Fruit fly (Drosophila melanogaster) whole organism, prepupa: ENCODE data around the gene CG46059.

Experiments
- Blimp-1 ChIP-seq: fragments of 200-800 bp; sonication (Bioruptor generic); optimal IDR thresholded peaks from 3 replicates; lab custom pipeline; 2017; ENCODE audit warnings: missing biosample characterization, missing genetic modification characterization, mild to moderate bottlenecking, moderate library complexity, missing genetic modification reagents
- CG10631 ChIP-seq: fragments of 200-800 bp; sonication (Bioruptor generic); optimal IDR thresholded peaks from 2 replicates; lab custom pipeline; 2016; ENCODE audit warnings: missing biosample characterization, missing genetic modification characterization
- CG10669 ChIP-seq: fragments of 200-800 bp; sonication (Bioruptor generic); optimal IDR thresholded peaks from 3 replicates; lab custom pipeline; 2018; ENCODE audit warnings: missing biosample characterization, mild to moderate bottlenecking, missing genetic modification characterization, moderate library complexity
- CG11294 ChIP-seq: fragments of 200-800 bp; sonication (Bioruptor generic); IDR thresholded peaks from 2 replicates; pipeline ENCODE4 v1.3.6; 2022; ENCODE audit warnings: missing biosample characterization, missing genetic modification characterization
- CG11762 ChIP-seq: fragments of 200-800 bp; sonication (Bioruptor generic); optimal IDR thresholded peaks from 3 replicates; lab custom pipeline; 2016; ENCODE audit warnings: missing biosample characterization, missing genetic modification characterization; ENCODE audit not compliant: insufficient read depth
- CG11902 ChIP-seq: fragments of 200-800 bp; sonication (Bioruptor generic); optimal IDR thresholded peaks from 3 replicates; lab custom pipeline; 2016; ENCODE audit warnings: missing biosample characterization, missing genetic modification characterization
- CG15336 ChIP-seq: fragments of 200-800 bp; sonication (Bioruptor generic); IDR thresholded peaks from 2 replicates; pipeline ENCODE4 v1.3.6; 2022; ENCODE audit warnings: missing biosample characterization, missing genetic modification characterization
- CG1621 ChIP-seq: fragments of 200-800 bp; sonication (Bioruptor generic); optimal IDR thresholded peaks from 3 replicates; lab custom pipeline; 2018; ENCODE audit warnings: missing biosample characterization, mild to moderate bottlenecking, missing genetic modification characterization
- CG16779 ChIP-seq: fragments of 200-800 bp; sonication (Bioruptor generic); optimal IDR thresholded peaks from 3 replicates; lab custom pipeline; 2017; ENCODE audit warnings: missing biosample characterization, mild to moderate bottlenecking, missing genetic modification characterization
- CG3032 ChIP-seq: fragments of 200-800 bp; optimal IDR thresholded peaks from 2 replicates; lab custom pipeline; 2019; ENCODE audit warnings: missing biosample characterization, mild to moderate bottlenecking, missing genetic modification characterization, moderate library complexity
- CG32006 ChIP-seq: fragments of 200-800 bp; sonication (Bioruptor generic); optimal IDR thresholded peaks from 3 replicates; lab custom pipeline; 2017; ENCODE audit warnings: missing biosample characterization, mild to moderate bottlenecking, missing genetic modification characterization
- CG34406 ChIP-seq: fragments of 200-800 bp; sonication (Bioruptor generic); optimal IDR thresholded peaks from 3 replicates; lab custom pipeline; 2016; ENCODE audit warnings: missing biosample characterization, missing genetic modification characterization
- CG3919 ChIP-seq: fragments of 200-800 bp; sonication (Bioruptor generic); optimal IDR thresholded peaks from 3 replicates; lab custom pipeline; 2016; ENCODE audit warnings: missing biosample characterization, missing genetic modification characterization
- CG4318 ChIP-seq: fragments of 200-800 bp; sonication (Bioruptor generic); optimal IDR thresholded peaks from 3 replicates; lab custom pipeline; 2017; ENCODE audit warnings: missing biosample characterization, mild to moderate bottlenecking, missing genetic modification characterization
- CG6163 ChIP-seq: fragments of 200-800 bp; sonication (Bioruptor generic); IDR thresholded peaks from 3 replicates; pipeline ENCODE4 v1.3.6; 2022; ENCODE audit warnings: missing biosample characterization, missing genetic modification characterization
- CG6276 ChIP-seq: fragments of 200-800 bp; sonication (Bioruptor generic); optimal IDR thresholded peaks from 2 replicates; lab custom pipeline; 2017; ENCODE audit warnings: missing biosample characterization, mild to moderate bottlenecking, missing genetic modification characterization
- CG6808 ChIP-seq: fragments of 200-800 bp; sonication (Bioruptor generic); optimal IDR thresholded peaks from 3 replicates; lab custom pipeline; 2017; ENCODE audit warnings: missing biosample characterization, missing genetic modification characterization, mild to moderate bottlenecking, moderate library complexity, missing genetic modification reagents
- CG7368 ChIP-seq: fragments of 200-800 bp; sonication (Bioruptor generic); optimal IDR thresholded peaks from 3 replicates; lab custom pipeline; 2016; ENCODE audit warnings: missing biosample characterization, missing genetic modification characterization
- CG8319 ChIP-seq: fragments of 200-800 bp; sonication (Bioruptor generic); optimal IDR thresholded peaks from 3 replicates; lab custom pipeline; 2016; ENCODE audit warnings: missing biosample characterization, missing genetic modification characterization
- CG8632 ChIP-seq: fragments of 200-800 bp; sonication (Bioruptor generic); optimal IDR thresholded peaks from 3 replicates; lab custom pipeline; 2016; ENCODE audit warnings: missing biosample characterization, missing genetic modification characterization
- CG9139 ChIP-seq: fragments of 200-800 bp; sonication (Bioruptor generic); optimal IDR thresholded peaks from 3 replicates; lab custom pipeline; 2017; ENCODE audit warnings: missing biosample characterization, mild to moderate bottlenecking, missing genetic modification characterization
- Eip75B ChIP-seq: fragments of 200-800 bp; sonication (Bioruptor generic); optimal IDR thresholded peaks from 3 replicates; lab custom pipeline; 2016; ENCODE audit warnings: missing biosample characterization, missing genetic modification characterization
- Eip78C ChIP-seq: fragments of 200-800 bp; sonication (Bioruptor generic); peaks from one replicate; lab custom pipeline; 2016; ENCODE audit warnings: missing biosample characterization, missing genetic modification characterization
- Eip93F ChIP-seq: fragments of 200-800 bp; sonication (Bioruptor generic); optimal IDR thresholded peaks from 2 replicates; lab custom pipeline; 2016; ENCODE audit warnings: missing biosample characterization, mild to moderate bottlenecking, missing genetic modification characterization
- Ets21C ChIP-seq: fragments of 200-800 bp; sonication (Bioruptor generic); optimal IDR thresholded peaks from 3 replicates; lab custom pipeline; 2016; ENCODE audit warnings: missing biosample characterization, missing genetic modification characterization
- Gug ChIP-seq: fragments of 200-800 bp; sonication (Bioruptor generic); IDR thresholded peaks from 2 replicates; pipeline ENCODE4 v1.3.6; 2022; ENCODE audit warnings: missing biosample characterization, missing genetic modification characterization
- Hr39 ChIP-seq: fragments of 200-800 bp; sonication (Bioruptor generic); optimal IDR thresholded peaks from 2 replicates; lab custom pipeline; 2016; ENCODE audit warnings: missing biosample characterization, missing genetic modification characterization
- Hr4 ChIP-seq: fragments of 200-800 bp; sonication (Bioruptor generic); optimal IDR thresholded peaks from 3 replicates; lab custom pipeline; 2016; ENCODE audit warnings: missing biosample characterization, missing genetic modification characterization
- Lpt ChIP-seq: fragments of 200-800 bp; sonication (Bioruptor generic); optimal IDR thresholded peaks from 3 replicates; lab custom pipeline; 2016; ENCODE audit warnings: missing biosample characterization, missing genetic modification characterization
- Met ChIP-seq: fragments of 200-800 bp; sonication (Bioruptor generic); optimal IDR thresholded peaks from 3 replicates; lab custom pipeline; 2016; ENCODE audit warnings: missing biosample characterization, missing genetic modification characterization
- OdsH ChIP-seq: fragments of 200-800 bp; sonication (Bioruptor generic); optimal IDR thresholded peaks from 3 replicates; lab custom pipeline; 2016; ENCODE audit warnings: missing biosample characterization, missing genetic modification characterization
- Smox ChIP-seq: fragments of 200-800 bp; sonication (Bioruptor generic); optimal IDR thresholded peaks from 3 replicates; lab custom pipeline; 2016; ENCODE audit warnings: missing biosample characterization, missing genetic modification characterization
- Sox14 ChIP-seq: fragments of 200-800 bp; sonication (Bioruptor generic); optimal IDR thresholded peaks from 3 replicates; lab custom pipeline; 2016; ENCODE audit warnings: missing biosample characterization, missing genetic modification characterization
- achi ChIP-seq: fragments of 200-800 bp; sonication (Bioruptor generic); optimal IDR thresholded peaks from 3 replicates; lab custom pipeline; 2016; ENCODE audit warnings: missing biosample characterization, missing genetic modification characterization
- cyc ChIP-seq: fragments of 200-800 bp; sonication (Bioruptor generic); optimal IDR thresholded peaks from 3 replicates; lab custom pipeline; 2016; ENCODE audit warnings: missing biosample characterization, missing genetic modification characterization
- dac ChIP-seq: fragments of 200-800 bp; sonication (Bioruptor generic); optimal IDR thresholded peaks from 2 replicates; lab custom pipeline; 2017; ENCODE audit warnings: missing biosample characterization, mild to moderate bottlenecking, missing genetic modification characterization
- esn ChIP-seq: fragments of 200-800 bp; sonication (Bioruptor generic); optimal IDR thresholded peaks from 2 replicates; lab custom pipeline; 2016; ENCODE audit warnings: missing biosample characterization, mild to moderate bottlenecking, missing genetic modification characterization, moderate library complexity
- fd59A ChIP-seq: fragments of 200-800 bp; sonication (Bioruptor generic); optimal IDR thresholded peaks from 2 replicates; lab custom pipeline; 2017; ENCODE audit warnings: missing biosample characterization, mild to moderate bottlenecking, missing genetic modification characterization, missing genetic modification reagents
- fd85E ChIP-seq: fragments of 200-800 bp; sonication (Bioruptor generic); optimal IDR thresholded peaks from 3 replicates; lab custom pipeline; 2016; ENCODE audit warnings: missing biosample characterization, missing genetic modification characterization
- lz ChIP-seq: fragments of 200-800 bp; sonication (Bioruptor generic); optimal IDR thresholded peaks from 3 replicates; lab custom pipeline; 2016; ENCODE audit warnings: missing biosample characterization, missing genetic modification characterization
- net ChIP-seq: fragments of 200-800 bp; sonication (Bioruptor generic); optimal IDR thresholded peaks from 3 replicates; lab custom pipeline; 2016; ENCODE audit warnings: missing biosample characterization, missing genetic modification characterization
- pdm3 ChIP-seq: fragments of 200-800 bp; sonication (Bioruptor generic); optimal IDR thresholded peaks from 3 replicates; lab custom pipeline; 2016; ENCODE audit warnings: missing biosample characterization, missing genetic modification characterization
- salr ChIP-seq, 2 experiments: fragments of 200-800 bp; sonication (Bioruptor generic); optimal IDR thresholded peaks; 3 replicates each; lab custom pipeline; 2016 to 2018; ENCODE audit warnings: missing biosample characterization in 2 of 2, missing genetic modification characterization in 2 of 2, mild to moderate bottlenecking in 1 of 2
- ss ChIP-seq, 2 experiments: fragments of 200-800 bp; sonication (Bioruptor generic); optimal IDR thresholded peaks; 2 replicates in 1 of 2; 3 replicates in 1 of 2; lab custom pipeline; 2017 to 2018; ENCODE audit warnings: mild to moderate bottlenecking in 2 of 2, missing biosample characterization in 2 of 2, missing genetic modification characterization in 2 of 2, moderate library complexity in 1 of 2
- svp ChIP-seq: fragments of 200-800 bp; sonication (Bioruptor generic); peaks from one replicate; lab custom pipeline; 2016; ENCODE audit warnings: missing biosample characterization, missing genetic modification characterization
- topi ChIP-seq: fragments of 200-800 bp; sonication (Bioruptor generic); optimal IDR thresholded peaks from 3 replicates; lab custom pipeline; 2016; ENCODE audit warnings: missing biosample characterization, missing genetic modification characterization
- vri ChIP-seq: fragments of 200-800 bp; sonication (Bioruptor generic); optimal IDR thresholded peaks from 3 replicates; lab custom pipeline; 2016; ENCODE audit warnings: missing biosample characterization, mild to moderate bottlenecking, missing genetic modification characterization

CG46059 gene

dm6 chr2L:19135955-19136677 is 47.5 kb downstream of the CG46059 start (continued):
- TF ChIP-seq CG11902 (GFP tag; lab: Kevin White, UChicago) (peak; percentile 69), CG6808 (GFP tag; lab: Kevin White, UChicago) (peak; percentile 81), Hr4 (GFP tag; lab: Kevin White, UChicago) (peak; percentile 57), CG9139 (peak; percentile 41), CG34406 (GFP tag; lab: Kevin White, UChicago) (peak; percentile 83), CG7368 (peak; percentile 61), CG32006 (GFP tag; lab: Kevin White, UChicago) (peak; percentile 54), CG15336 (GFP tag; lab: Robert Waterston, UW) (no peak), Lpt (GFP tag; lab: Kevin White, UChicago) (peak; percentile 27), CG11762 (peak; percentile 75), Eip78C (peak; percentile 96), achi (GFP tag; lab: Kevin White, UChicago) (peak; percentile 86), cyc (peak; percentile 84)

dm6 chr2L:19134814-19135523 is 48.6 kb downstream of the CG46059 start, which contains the start of gene Polr1D:
Gene Polr1D, minus strand, starts transcription at chr2L:19135233.
- no peak for TF ChIP-seq net (GFP tag; lab: Kevin White, UChicago)
- TF ChIP-seq fd59A (GFP tag; lab: Kevin White, UChicago) = peak; percentile 20
- peak; percentile 26 to 71 for TF ChIP-seq ss (GFP tag; optimal IDR thresholded peaks at IDR 0.05; lab: Kevin White, UChicago)
- no peak for TF ChIP-seq Gug (GFP tag; lab: Robert Waterston, UW)
- peak; percentile 28 for TF ChIP-seq Blimp-1 (GFP tag; lab: Kevin White, UChicago)
- TF ChIP-seq CG11902 (GFP tag; lab: Kevin White, UChicago) = peak; percentile 26
- no peak for TF ChIP-seq CG8632 (GFP tag; lab: Kevin White, UChicago)
- peak; percentile 84 for TF ChIP-seq svp (GFP tag; lab: Kevin White, UChicago)
- peak; percentile 41; the same call in 1 of the 3 replicates for TF ChIP-seq CG6163
- TF ChIP-seq Smox = peak; percentile 48
- TF ChIP-seq cyc = peak; percentile 33
- peak; percentile 51 for TF ChIP-seq CG3919 (GFP tag; lab: Kevin White, UChicago)
- TF ChIP-seq CG1621 (tag; lab: Kevin White, UChicago) = peak; percentile 34
- TF ChIP-seq salr (GFP tag; optimal IDR thresholded peaks at IDR 0.05; lab: Kevin White, UChicago) = peak in 1 of 2 experiments; percentile 26
- TF ChIP-seq Eip93F (GFP tag; lab: Kevin White, UChicago) = no peak
- peak; percentile 14 for TF ChIP-seq Eip75B
- peak; percentile 43 for TF ChIP-seq Met (GFP tag; lab: Kevin White, UChicago)
- peak; percentile 10 for TF ChIP-seq Sox14
- peak; percentile 39 for TF ChIP-seq CG34406 (GFP tag; lab: Kevin White, UChicago)
- TF ChIP-seq CG10631 = peak; percentile 55
- no peak for TF ChIP-seq dac (GFP tag; lab: Kevin White, UChicago)
- TF ChIP-seq Hr4 (GFP tag; lab: Kevin White, UChicago) = peak; percentile 35
- TF ChIP-seq achi (GFP tag; lab: Kevin White, UChicago) = peak; percentile 60
- no peak for TF ChIP-seq Ets21C (GFP tag; lab: Kevin White, UChicago)
- TF ChIP-seq CG11294 (GFP tag; lab: Robert Waterston, UW) = no peak
- TF ChIP-seq pdm3 (GFP tag; lab: Kevin White, UChicago) = no peak
- TF ChIP-seq CG6276 (GFP tag; lab: Kevin White, UChicago) = no peak
- TF ChIP-seq CG3032 = no peak
- TF ChIP-seq CG16779 (tag; lab: Kevin White, UChicago) = no peak
- peak; percentile 48 for TF ChIP-seq topi (GFP tag; lab: Kevin White, UChicago)
- TF ChIP-seq CG15336 (GFP tag; lab: Robert Waterston, UW) = no peak
- TF ChIP-seq Hr39 (GFP tag; lab: Kevin White, UChicago) = no peak
- TF ChIP-seq CG8319 = no peak
- peak; percentile 95 for TF ChIP-seq vri
- peak; percentile 39 for TF ChIP-seq esn (GFP tag; lab: Kevin White, UChicago)
- no peak for TF ChIP-seq CG10669
- no peak for TF ChIP-seq CG4318
- TF ChIP-seq lz = peak; percentile 2
- peak; percentile 26 for TF ChIP-seq CG6808 (GFP tag; lab: Kevin White, UChicago)
- no peak for TF ChIP-seq fd85E (GFP tag; lab: Kevin White, UChicago)
- TF ChIP-seq OdsH (GFP tag; lab: Kevin White, UChicago) = peak; percentile 49
